Worm (Caenorhabditis elegans): ENCODE data around the gene bud-13.

- TF ChIP-seq attf-4 (tag; optimal IDR thresholded peaks at IDR 0.05) (no peak), mdl-1 (tag; optimal IDR thresholded peaks at IDR 0.05) (no peak), nhr-25 (tag; optimal IDR thresholded peaks at IDR 0.05; ENCODE audit: borderline replicate concordance, insufficient read depth) (no peak), ces-1 (GFP tag; optimal IDR thresholded peaks at IDR 0.05) (no peak), unc-39 (tag; optimal IDR thresholded peaks at IDR 0.05) (no peak), mxl-2 (GFP tag; conservative IDR thresholded peaks at IDR 0.05) (no peak), egl-27 (tag; optimal IDR thresholded peaks at IDR 0.05) (no peak), unc-62 (GFP tag; optimal IDR thresholded peaks at IDR 0.05 in 1 of 2) (no peak), unc-62 (tag; optimal IDR thresholded peaks at IDR 0.05) (no peak)
These were observed 42.5 kb upstream of the bud-13 start, which contains the start of gene F59B2.8 for ce11 chrIII:9010047-9010446.

All from whole organism, L4 larva.